Worm (Caenorhabditis elegans) whole organism, young adult: Measurements from ENCODE around the gene sre-55.

Source experiments
- Y79H2A.3 ChIP-seq: fragments of 200-800 bp; sonication (Bioruptor generic); conservative IDR thresholded peaks from 2 replicates; pipeline ENCODE4 v1.3.6; 2022; ENCODE audit warnings: missing genetic modification reagents, missing genetic modification characterization, missing compliant biosample characterization
- dpff-1 ChIP-seq: sonication (generic microtip); optimal IDR thresholded peaks from 2 replicates; lab custom pipeline; 2017; ENCODE audit warnings: mild to moderate bottlenecking, missing genetic modification characterization, missing compliant biosample characterization
- him-1 ChIP-seq: sonication (generic microtip); optimal IDR thresholded peaks from 2 replicates; lab custom pipeline; 2016; ENCODE audit warnings: missing genotype, missing genetic modification reagents, missing genetic modification characterization, missing compliant biosample characterization
- lin-35 ChIP-seq, 3 experiments: fragments of 150-350 bp in 2 of 3; sonication (generic microtip) in 1 of 3; optimal IDR thresholded peaks; 2 replicates each; lab custom pipeline; 2014 to 2018; ENCODE audit warnings: missing biosample characterization in 3 of 3, missing genetic modification characterization in 3 of 3, missing genetic modification reagents in 3 of 3
- nhr-27 ChIP-seq: fragments of 200-800 bp; sonication (Bioruptor generic); optimal IDR thresholded peaks from 2 replicates; lab custom pipeline; 2018; ENCODE audit warnings: mild to moderate bottlenecking, missing genetic modification characterization, moderate library complexity, missing compliant biosample characterization
- rpc-1 ChIP-seq, 2 experiments: fragments of 150-350 bp in 1 of 2; sonication (generic microtip) in 1 of 2; optimal IDR thresholded peaks; 2 replicates each; lab custom pipeline; 2014 to 2018; ENCODE audit warnings: missing biosample characterization in 1 of 2, missing genetic modification characterization in 1 of 2, missing genetic modification reagents in 1 of 2, missing genotype in 1 of 2
- snpc-4 ChIP-seq, 5 experiments: fragments of 150-350 bp in 1 of 5; sonication (generic microtip) in 4 of 5; optimal IDR thresholded peaks; 2 replicates each; lab custom pipeline; 2014 to 2018; ENCODE audit warnings: missing genetic modification characterization in 5 of 5, missing biosample characterization in 3 of 5, antibody characterized with exemption in 2 of 5, mild to moderate bottlenecking in 2 of 5, missing compliant biosample characterization in 2 of 5, missing genotype in 2 of 5, moderate library complexity in 2 of 5, missing genetic modification reagents in 1 of 5
- tbx-9 ChIP-seq: sonication (generic microtip); optimal IDR thresholded peaks from 2 replicates; lab custom pipeline; 2016; ENCODE audit warnings: borderline replicate concordance, missing genetic modification characterization, inconsistent platforms, missing compliant biosample characterization
- zim-3 ChIP-seq: sonication (generic microtip); optimal IDR thresholded peaks from 2 replicates; lab custom pipeline; 2017; ENCODE audit warnings: mild to moderate bottlenecking, missing genetic modification characterization, moderate library complexity, missing compliant biosample characterization

- TF ChIP-seq lin-35 (GFP tag; optimal IDR thresholded peaks at IDR 0.05; lab: Kevin White, UChicago) (no peak), zim-3 (tag; lab: Kevin White, UChicago) (no peak), tbx-9 (tag; lab: Kevin White, UChicago) (no peak), him-1 (tag; lab: Kevin White, UChicago) (no peak), snpc-4 (GFP tag; optimal IDR thresholded peaks at IDR 0.05; lab: Kevin White, UChicago) (no peak), snpc-4 (tag; optimal IDR thresholded peaks at IDR 0.05; lab: Kevin White, UChicago) (no peak), nhr-27 (tag; lab: Kevin White, UChicago) (no peak), dpff-1 (tag; lab: Kevin White, UChicago) (no peak), rpc-1 (optimal IDR thresholded peaks at IDR 0.05; lab: Kevin White, UChicago) (no peak), rpc-1 (tag; optimal IDR thresholded peaks at IDR 0.05; lab: Kevin White, UChicago) (no peak), Y79H2A.3 (GFP tag; lab: Robert Waterston, UW) (no peak)
Observed at ce11 chrII:12353104-12353503, 24.0 kb downstream of the sre-55 start.
